Fruit fly (Drosophila melanogaster) whole organism, wandering third instar larva: ENCODE data around the gene CG1910.

ENCODE experiments used
- CG32264 ChIP-seq: fragments of 200-800 bp; sonication (Bioruptor generic); optimal IDR thresholded peaks from 2 replicates; lab custom pipeline; 2016; ENCODE audit warnings: missing biosample characterization, missing genetic modification characterization
- CG9705 ChIP-seq: fragments of 200-800 bp; sonication (Bioruptor generic); optimal IDR thresholded peaks from 2 replicates; lab custom pipeline; 2018; ENCODE audit warnings: missing biosample characterization, mild to moderate bottlenecking, missing genetic modification characterization
- Dif ChIP-seq: fragments of 200-275, 200-300 bp; sonication (Bioruptor generic); optimal IDR thresholded peaks from 2 replicates; lab custom pipeline; 2018; ENCODE audit warnings: missing biosample characterization, missing genetic modification characterization; ENCODE audit not compliant: partially characterized antibody
- GATAd ChIP-seq: sonication (Bioruptor generic); optimal IDR thresholded peaks from 2 replicates; lab custom pipeline; 2016; ENCODE audit warnings: missing biosample characterization, missing genetic modification characterization
- HLH106 ChIP-seq: fragments of 200-800 bp; optimal IDR thresholded peaks from 3 replicates; lab custom pipeline; 2019; ENCODE audit warnings: missing biosample characterization, mild to moderate bottlenecking, missing genetic modification characterization, moderate library complexity
- Hnf4 ChIP-seq: fragments of 200-800 bp; sonication (Bioruptor generic); optimal IDR thresholded peaks from 2 replicates; lab custom pipeline; 2016; ENCODE audit warnings: missing biosample characterization, mild to moderate bottlenecking, missing genetic modification characterization
- Hr78 ChIP-seq: fragments of >200 bp; optimal IDR thresholded peaks from 2 replicates; lab custom pipeline; 2017; ENCODE audit warnings: missing biosample characterization, missing genetic modification characterization
- Hr83 ChIP-seq: fragments of 200-300 bp; sonication (Bioruptor generic); optimal IDR thresholded peaks from 2 replicates; lab custom pipeline; 2016; ENCODE audit warnings: missing biosample characterization, mild to moderate bottlenecking, missing genetic modification characterization, moderate library complexity; ENCODE audit not compliant: poor library complexity, severe bottlenecking
- N ChIP-seq: fragments of >200 bp; optimal IDR thresholded peaks from 2 replicates; lab custom pipeline; 2018; ENCODE audit warnings: missing biosample characterization, missing external identifiers, missing genetic modification characterization
- OdsH ChIP-seq: fragments of 200-800 bp; sonication (Bioruptor generic); optimal IDR thresholded peaks from 2 replicates; lab custom pipeline; 2016; ENCODE audit warnings: missing biosample characterization, mild to moderate bottlenecking, missing genetic modification characterization
- Rel ChIP-seq, 2 experiments: fragments of 200-800 bp; sonication (Bioruptor generic) in 1 of 2; optimal IDR thresholded peaks; 2 replicates in 1 of 2; 3 replicates in 1 of 2; lab custom pipeline; 2016 to 2019; ENCODE audit warnings: mild to moderate bottlenecking in 2 of 2, missing biosample characterization in 2 of 2, missing genetic modification characterization in 2 of 2, moderate library complexity in 1 of 2
- Sp1 ChIP-seq: fragments of 200-800 bp; sonication (Bioruptor generic); optimal IDR thresholded peaks from 3 replicates; lab custom pipeline; 2019; ENCODE audit warnings: missing biosample characterization, mild to moderate bottlenecking, missing genetic modification characterization, moderate library complexity
- Vsx2 ChIP-seq: fragments of 200-300, 225-300 bp; sonication (Bioruptor generic); optimal IDR thresholded peaks from 2 replicates; lab custom pipeline; 2018; ENCODE audit warnings: missing biosample characterization, missing genetic modification characterization; ENCODE audit not compliant: partially characterized antibody
- dl ChIP-seq, 2 experiments: fragments of 175-275, 200-275 bp in 1 of 2; fragments of 200-275 bp in 1 of 2; sonication (Bioruptor generic); optimal IDR thresholded peaks; lab custom pipeline; 2018; ENCODE audit warnings: mild to moderate bottlenecking in 2 of 2, missing biosample characterization in 2 of 2, missing genetic modification characterization in 2 of 2, moderate library complexity in 2 of 2; ENCODE audit not compliant: partially characterized antibody in 2 of 2, insufficient read depth in 1 of 2
- dmrt93B ChIP-seq: fragments of 200-800 bp; sonication (Bioruptor generic); optimal IDR thresholded peaks from 2 replicates; lab custom pipeline; 2018; ENCODE audit warnings: missing biosample characterization, mild to moderate bottlenecking, missing genetic modification characterization
- dsf ChIP-seq: sonication (Bioruptor generic); optimal IDR thresholded peaks from 2 replicates; lab custom pipeline; 2016; ENCODE audit warnings: missing biosample characterization, missing genetic modification characterization, borderline replicate concordance
- ey ChIP-seq: fragments of 200-800 bp; sonication (Bioruptor generic); optimal IDR thresholded peaks from 2 replicates; lab custom pipeline; 2016; ENCODE audit warnings: missing biosample characterization, missing genetic modification characterization
- foxo ChIP-seq, 2 experiments: fragments of 200-800 bp; sonication (Bioruptor generic); optimal IDR thresholded peaks; 2 replicates in 1 of 2; 3 replicates in 1 of 2; lab custom pipeline; 2016 to 2017; ENCODE audit warnings: missing biosample characterization in 2 of 2, missing genetic modification characterization in 2 of 2
- fru ChIP-seq: fragments of 200-800 bp; sonication (Bioruptor generic); optimal IDR thresholded peaks from 3 replicates; lab custom pipeline; 2016; ENCODE audit warnings: missing biosample characterization, mild to moderate bottlenecking, missing genetic modification characterization
- h ChIP-seq: fragments of 200-800 bp; sonication (Bioruptor generic); optimal IDR thresholded peaks from 3 replicates; lab custom pipeline; 2016; ENCODE audit warnings: missing biosample characterization, mild to moderate bottlenecking, missing genetic modification characterization
- jim ChIP-seq: fragments of 175-275, 200-325 bp; sonication (Bioruptor generic); optimal IDR thresholded peaks from 2 replicates; lab custom pipeline; 2016; ENCODE audit warnings: missing biosample characterization, mild to moderate bottlenecking, missing genetic modification characterization
- lola ChIP-seq: fragments of >200 bp; optimal IDR thresholded peaks from 2 replicates; lab custom pipeline; 2017; ENCODE audit warnings: missing biosample characterization, missing genetic modification characterization
- psq ChIP-seq: fragments of 200-800 bp; sonication (Bioruptor generic); optimal IDR thresholded peaks from 3 replicates; lab custom pipeline; 2017; ENCODE audit warnings: missing biosample characterization, mild to moderate bottlenecking, missing genetic modification characterization, moderate library complexity
- rgr ChIP-seq: fragments of 200-800 bp; sonication (Bioruptor generic); optimal IDR thresholded peaks from 3 replicates; lab custom pipeline; 2016; ENCODE audit warnings: missing biosample characterization, mild to moderate bottlenecking, missing genetic modification characterization
- sage ChIP-seq: fragments of 200-800 bp; sonication (Bioruptor generic); optimal IDR thresholded peaks from 2 replicates; lab custom pipeline; 2016; ENCODE audit warnings: missing biosample characterization, mild to moderate bottlenecking, missing genetic modification characterization
- sv ChIP-seq: fragments of 200-800 bp; sonication (Bioruptor generic); optimal IDR thresholded peaks from 3 replicates; lab custom pipeline; 2016; ENCODE audit warnings: missing biosample characterization, missing genetic modification characterization
- tai ChIP-seq: sonication (Bioruptor generic); optimal IDR thresholded peaks from 2 replicates; lab custom pipeline; 2016; ENCODE audit warnings: missing biosample characterization, missing genetic modification characterization
- usp ChIP-seq: fragments of >200 bp; optimal IDR thresholded peaks from 2 replicates; lab custom pipeline; 2017; ENCODE audit warnings: missing biosample characterization, missing genetic modification characterization
- woc ChIP-seq: sonication (Bioruptor generic); optimal IDR thresholded peaks from 2 replicates; lab custom pipeline; 2016; ENCODE audit warnings: missing biosample characterization, mild to moderate bottlenecking, missing genetic modification characterization

CG1910 gene

dm6 chr3R:31776583-31777362 is 29.3 kb downstream of the CG1910 start, which contains the start of the genes CG2126 and faf:
TSS of gene CG2126 (minus strand) at chr3R:31776652.
TSS of gene faf (plus strand) at chr3R:31777020.
- TF ChIP-seq fru (peak; percentile 66), woc (GFP tag; lab: Kevin White, UChicago) (no peak), sv (peak; percentile 50), CG9705 (GFP tag; lab: Kevin White, UChicago) (peak; percentile 69), ey (GFP tag; lab: Kevin White, UChicago) (peak; percentile 57), HLH106 (tag; lab: Kevin White, UChicago) (peak; percentile 83), CG32264 (GFP tag; lab: Kevin White, UChicago) (no peak), dl (GFP tag; optimal IDR thresholded peaks at IDR 0.05; lab: Kevin White, UChicago; ENCODE audit: insufficient read depth in 1 of 2, partially characterized antibody in 2 of 2) (no peak), rgr (peak; percentile 60), GATAd (peak; percentile 34), jim (no peak), foxo (GFP tag; optimal IDR thresholded peaks at IDR 0.05; lab: Kevin White, UChicago) (peak in 1 of 2 experiments; percentile 81), OdsH (peak; percentile 58), Sp1 (GFP tag; lab: Kevin White, UChicago) (peak; percentile 78), h (GFP tag; lab: Kevin White, UChicago) (peak; percentile 67), Rel (GFP tag; optimal IDR thresholded peaks at IDR 0.05; lab: Kevin White, UChicago) (no peak), Rel (tag; optimal IDR thresholded peaks at IDR 0.05; lab: Kevin White, UChicago) (peak; percentile 33), psq (GFP tag; lab: Kevin White, UChicago) (peak; percentile 73), Hnf4 (GFP tag; lab: Kevin White, UChicago) (no peak), sage (GFP tag; lab: Kevin White, UChicago) (peak; percentile 44), Hr83 (GFP tag; lab: Kevin White, UChicago) (peak; percentile 73)
- TF ChIP-seq, all 38 proteins: peak for 15

- TF ChIP-seq Rel (GFP tag; optimal IDR thresholded peaks at IDR 0.05; lab: Kevin White, UChicago), result peak; percentile 20
- no peak for TF ChIP-seq Rel (tag; optimal IDR thresholded peaks at IDR 0.05; lab: Kevin White, UChicago)
- TF ChIP-seq OdsH, result peak; percentile 9
- TF ChIP-seq Dif (GFP tag; lab: Kevin White, UChicago), result peak; percentile 66
- TF ChIP-seq N (GFP tag; lab: Kevin White, UChicago), result no peak
- no peak for TF ChIP-seq Vsx2
- peak; percentile 17 for TF ChIP-seq psq (GFP tag; lab: Kevin White, UChicago)
These were observed 30.2 kb downstream of the CG1910 start for dm6 chr3R:31777482-31778165.

dm6 chr3R:31793664-31794417 is 46.4 kb downstream of the CG1910 start, which contains the start of the genes Mccc1 and Acf:
TSS of gene Mccc1 (minus strand) at chr3R:31793907.
TSS of gene Acf (plus strand) at chr3R:31793981.
- no peak for TF ChIP-seq tai (GFP tag; lab: Kevin White, UChicago)
- no peak for TF ChIP-seq usp (GFP tag; lab: Kevin White, UChicago)
- TF ChIP-seq CG9705 (GFP tag; lab: Kevin White, UChicago), result no peak
- peak; percentile 38 for TF ChIP-seq GATAd
- TF ChIP-seq dmrt93B (GFP tag; lab: Kevin White, UChicago), result no peak
- TF ChIP-seq CG32264 (GFP tag; lab: Kevin White, UChicago), result peak; percentile 10
- TF ChIP-seq dsf (GFP tag; lab: Kevin White, UChicago), result peak; percentile 23
- TF ChIP-seq Hr83 (GFP tag; lab: Kevin White, UChicago), result peak; percentile 44
- TF ChIP-seq sv, result peak; percentile 36
- no peak for TF ChIP-seq dl (GFP tag; optimal IDR thresholded peaks at IDR 0.05; lab: Kevin White, UChicago; ENCODE audit: insufficient read depth in 1 of 2, partially characterized antibody in 2 of 2)
- no peak for TF ChIP-seq rgr
- no peak for TF ChIP-seq Dif (GFP tag; lab: Kevin White, UChicago)
- TF ChIP-seq Hr78 (GFP tag; lab: Kevin White, UChicago), result no peak
- TF ChIP-seq psq (GFP tag; lab: Kevin White, UChicago), result peak; percentile 17
- no peak for TF ChIP-seq lola (GFP tag; lab: Kevin White, UChicago)
- TF ChIP-seq HLH106 (tag; lab: Kevin White, UChicago), result no peak
